Worm (Caenorhabditis elegans): Measurements from ENCODE around the gene R160.14.

The R160.14 gene

DNA sequence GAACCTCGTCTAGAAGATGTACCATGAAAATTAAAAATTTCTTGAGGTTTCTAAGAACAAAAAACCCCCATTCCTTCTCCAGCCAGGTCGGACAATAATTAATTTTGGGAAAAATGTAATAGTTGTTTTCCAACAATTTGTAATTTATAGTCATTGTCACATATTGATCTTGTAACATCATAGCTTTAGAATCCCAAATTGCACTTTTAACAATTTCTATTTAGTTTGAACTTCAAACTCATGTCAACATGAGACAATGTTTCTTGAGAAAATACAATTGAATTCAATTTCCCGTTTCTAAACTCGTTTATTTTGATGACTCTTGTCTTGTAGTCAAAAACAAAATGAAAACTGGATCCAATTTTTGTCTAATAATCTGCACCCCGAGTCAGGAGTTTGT, 28.4 kb upstream of the R160.14 start:
- no peak for TF ChIP-seq lin-39 (tag; optimal IDR thresholded peaks at IDR 0.05)
- no peak for TF ChIP-seq nhr-19 (GFP tag; conservative IDR thresholded peaks at IDR 0.05)
- TF ChIP-seq pag-3 (tag; optimal IDR thresholded peaks at IDR 0.05; ENCODE audit: borderline replicate concordance, insufficient read depth): no peak
- TF ChIP-seq ama-1 (optimal IDR thresholded peaks at IDR 0.05): no peak
- TF ChIP-seq swsn-7 (tag; optimal IDR thresholded peaks at IDR 0.05): no peak
- TF ChIP-seq ztf-11 (tag; optimal IDR thresholded peaks at IDR 0.05): no peak
- no peak for TF ChIP-seq nhr-84 (tag; optimal IDR thresholded peaks at IDR 0.05)

DNA sequence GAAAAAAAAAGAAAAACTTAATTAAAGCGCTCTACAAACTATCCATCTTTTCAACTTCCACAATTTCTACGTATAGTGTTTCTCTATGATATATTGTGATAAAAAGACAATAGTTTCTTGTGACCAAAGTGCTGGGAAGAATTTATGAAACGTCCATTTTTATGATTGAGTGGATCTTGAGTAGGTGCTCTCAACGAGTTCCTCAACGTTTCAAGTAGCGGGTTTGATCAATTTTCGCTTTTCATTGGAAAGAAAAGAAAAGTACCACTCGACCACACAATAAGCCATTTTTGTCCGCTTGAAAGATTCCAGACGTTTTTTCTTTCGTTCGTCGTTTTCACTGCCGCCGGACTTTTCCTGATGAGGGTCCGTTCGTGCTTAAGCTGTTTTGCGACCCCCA, 25.6 kb upstream of the R160.14 start:
- TF ChIP-seq lin-14 (GFP tag; optimal IDR thresholded peaks at IDR 0.05) (peak; percentile 28), efl-1 (optimal IDR thresholded peaks at IDR 0.05) (no peak), efl-1 (GFP tag; optimal IDR thresholded peaks at IDR 0.05 in 1 of 2) (no peak), lin-15B (tag; optimal IDR thresholded peaks at IDR 0.05) (no peak), unc-62 (GFP tag; optimal IDR thresholded peaks at IDR 0.05) (no peak), ceh-63 (GFP tag; optimal IDR thresholded peaks at IDR 0.05) (no peak), fkh-10 (GFP tag; optimal IDR thresholded peaks at IDR 0.05) (peak; percentile 55), zip-4 (GFP tag; optimal IDR thresholded peaks at IDR 0.05) (no peak)

DNA sequence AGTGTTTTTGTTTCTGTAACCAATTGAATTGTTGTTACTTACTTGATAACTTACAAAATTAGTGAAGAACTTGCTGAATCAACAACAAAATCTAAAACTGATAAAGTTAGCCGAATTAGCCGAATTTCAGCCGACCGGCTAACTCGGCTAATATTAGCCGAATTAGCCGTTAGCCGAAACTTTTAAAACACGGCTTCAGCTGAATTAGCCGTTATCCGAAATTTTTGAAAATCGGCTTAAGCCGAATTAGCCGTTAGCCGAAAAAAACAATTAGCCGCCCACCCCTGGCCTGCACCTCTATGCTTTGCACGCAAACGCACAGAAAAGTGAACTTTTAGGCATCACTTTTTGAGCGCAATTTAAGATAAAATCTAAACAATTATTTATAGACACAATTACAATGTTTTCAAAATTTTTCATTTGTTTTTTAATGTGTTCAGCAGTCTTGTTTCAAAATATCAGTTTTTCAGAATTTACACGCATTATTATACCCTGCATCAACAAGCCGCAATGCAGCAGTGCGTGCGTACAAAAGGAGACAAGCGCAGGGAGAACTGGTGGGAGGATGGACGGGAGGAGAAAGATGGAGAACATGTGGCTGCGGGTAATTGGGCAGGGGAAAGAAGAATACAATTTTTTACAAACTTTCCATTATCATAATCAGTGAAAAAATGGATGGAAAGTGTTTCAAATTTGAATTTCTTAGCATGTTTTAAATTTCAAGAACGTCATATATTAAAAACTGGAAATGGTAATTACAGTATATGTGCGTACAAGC, 23.4 kb upstream of the R160.14 start:
- TF ChIP-seq mep-1 (tag; optimal IDR thresholded peaks at IDR 0.05) (peak; percentile 79), C34B4.2 (tag; optimal IDR thresholded peaks at IDR 0.05) (no peak), ceh-82 (tag; optimal IDR thresholded peaks at IDR 0.05) (peak; percentile 53 to 80 (median 54)), nhr-47 (tag; optimal IDR thresholded peaks at IDR 0.05) (peak; percentile 84), pax-3 (tag; optimal IDR thresholded peaks at IDR 0.05) (peak; percentile 2), elt-3 (tag; optimal IDR thresholded peaks at IDR 0.05) (peak in 3 of 6 experiments; percentile 34 to 73 (median 63)), mdl-1 (tag; optimal IDR thresholded peaks at IDR 0.05) (peak in 1 of 2 experiments; percentile 52), lin-15B (tag; optimal IDR thresholded peaks at IDR 0.05) (no peak), nhr-28 (tag; optimal IDR thresholded peaks at IDR 0.05) (no peak), snpc-4 (tag; optimal IDR thresholded peaks at IDR 0.05) (peak; percentile 39), dsc-1 (tag; optimal IDR thresholded peaks at IDR 0.05) (peak; percentile 87), mab-9 (GFP tag; IDR thresholded peaks at IDR 0.05) (no peak), nhr-90 (tag; optimal IDR thresholded peaks at IDR 0.05; ENCODE audit: poor library complexity) (peak; percentile 88), tbx-2 (tag; optimal IDR thresholded peaks at IDR 0.05) (peak; percentile 76), unc-30 (tag; optimal IDR thresholded peaks at IDR 0.05) (no peak), nhr-20 (tag; optimal IDR thresholded peaks at IDR 0.05) (peak; percentile 80), blmp-1 (tag; optimal IDR thresholded peaks at IDR 0.05) (peak; percentile 26), sup-37 (GFP tag; optimal IDR thresholded peaks at IDR 0.05) (peak; percentile 29), aly-2 (tag; optimal IDR thresholded peaks at IDR 0.05) (no peak), ceh-8 (GFP tag; optimal IDR thresholded peaks at IDR 0.05) (no peak), lir-3 (tag; optimal IDR thresholded peaks at IDR 0.05; ENCODE audit: poor library complexity) (peak; percentile 37), jun-1 (tag; optimal IDR thresholded peaks at IDR 0.05) (peak; percentile 83), ama-1 (optimal IDR thresholded peaks at IDR 0.05) (no peak), nhr-71 (tag; optimal IDR thresholded peaks at IDR 0.05) (peak; percentile 74), elt-2 (tag; optimal IDR thresholded peaks at IDR 0.05) (peak; percentile 57), egl-13 (tag; optimal IDR thresholded peaks at IDR 0.05) (no peak), tlp-1 (tag; optimal IDR thresholded peaks at IDR 0.05) (no peak), ztf-4 (tag; optimal IDR thresholded peaks at IDR 0.05) (peak; percentile 43), fkh-4 (tag; optimal IDR thresholded peaks at IDR 0.05; ENCODE audit: borderline replicate concordance) (peak; percentile 6), efl-3 (GFP tag; optimal IDR thresholded peaks at IDR 0.05) (peak; percentile 53), efl-1 (optimal IDR thresholded peaks at IDR 0.05) (peak; percentile 47 to 54), efl-1 (GFP tag; optimal IDR thresholded peaks at IDR 0.05 in 1 of 2) (peak in 1 of 2 experiments; percentile 7), ets-5 (GFP tag; IDR thresholded peaks at IDR 0.05) (no peak), mef-2 (tag; optimal IDR thresholded peaks at IDR 0.05) (no peak), F16B12.6 (tag; optimal IDR thresholded peaks at IDR 0.05) (peak; percentile 7), ztf-11 (tag; optimal IDR thresholded peaks at IDR 0.05) (peak in 1 of 2 experiments; percentile 53), unc-130 (tag; optimal IDR thresholded peaks at IDR 0.05) (peak; percentile 7)
